Worm (Caenorhabditis elegans) whole organism, L3 larva: ENCODE measurements around the gene R07E5.6.

ENCODE experiments used
- aly-2 ChIP-seq: fragments of 150-350 bp; optimal IDR thresholded peaks from 2 replicates; lab custom pipeline; 2014; ENCODE audit warnings: missing biosample characterization, missing genetic modification characterization
- ceh-28 ChIP-seq: fragments of 150-350 bp; optimal IDR thresholded peaks from 2 replicates; lab custom pipeline; 2014; ENCODE audit warnings: missing biosample characterization, missing genetic modification reagents, missing genetic modification characterization
- mdl-1 ChIP-seq: fragments of 150-350 bp; optimal IDR thresholded peaks from 2 replicates; lab custom pipeline; 2014; ENCODE audit warnings: missing biosample characterization, missing genetic modification characterization
- nhr-25 ChIP-seq: sonication (generic microtip); optimal IDR thresholded peaks from 2 replicates; lab custom pipeline; 2017; ENCODE audit warnings: missing biosample characterization, missing genetic modification characterization
- nhr-67 ChIP-seq: fragments of 150-350 bp; optimal IDR thresholded peaks from 2 replicates; lab custom pipeline; 2014; ENCODE audit warnings: missing biosample characterization, missing genetic modification characterization
- nhr-77 ChIP-seq: fragments of 150-350 bp; optimal IDR thresholded peaks from 2 replicates; lab custom pipeline; 2014; ENCODE audit warnings: missing biosample characterization, missing genetic modification characterization
- unc-39 ChIP-seq: sonication (generic microtip); optimal IDR thresholded peaks from 4 replicates; lab custom pipeline; 2017; ENCODE audit warnings: missing biosample characterization, missing genetic modification characterization
- unc-62 ChIP-seq: fragments of 150-350 bp; sonication (generic microtip); optimal IDR thresholded peaks from 4 replicates; lab custom pipeline; 2014; ENCODE audit warnings: missing biosample characterization, missing genetic modification reagents, missing genetic modification characterization
- ztf-4 ChIP-seq: fragments of 150-350 bp; optimal IDR thresholded peaks from 2 replicates; lab custom pipeline; 2014; ENCODE audit warnings: missing biosample characterization, missing genetic modification characterization

ce11 chrIII:4364974-4365373 is 33.6 kb upstream of the R07E5.6 start, which contains the start of gene ckb-1:
- no peak for TF ChIP-seq nhr-67 (tag; lab: Kevin White, UChicago)
- no peak for TF ChIP-seq nhr-25 (tag; lab: Kevin White, UChicago)
- TF ChIP-seq ztf-4 (tag; lab: Kevin White, UChicago), result no peak
- no peak for TF ChIP-seq nhr-77
- TF ChIP-seq unc-39 (tag; lab: Kevin White, UChicago), result no peak
- TF ChIP-seq aly-2, result no peak
- no peak for TF ChIP-seq mdl-1 (tag; lab: Kevin White, UChicago)
- TF ChIP-seq ceh-28, result no peak
- no peak for TF ChIP-seq unc-62 (GFP tag; lab: Kevin White, UChicago)
